Fruit fly (Drosophila melanogaster) whole organism, embryonic: Measurements from ENCODE around the gene CG9586.
A peak's percentile ranks its signal among the peaks of the same experiment; 100 is the strongest.

Source experiments
- Atf-2 ChIP-seq: fragments of 200-800 bp; sonication (Bioruptor generic); optimal IDR thresholded peaks from 2 replicates; lab custom pipeline; 2016; ENCODE audit warnings: missing biosample characterization, missing genetic modification characterization
- Bteb2 ChIP-seq: fragments of 200-800 bp; sonication (Bioruptor generic); optimal IDR thresholded peaks from 2 replicates; lab custom pipeline; 2016; ENCODE audit warnings: missing biosample characterization, missing genetic modification characterization
- CG10209 ChIP-seq: fragments of 200-800 bp; sonication (Bioruptor generic); optimal IDR thresholded peaks from 3 replicates; lab custom pipeline; 2017; ENCODE audit warnings: missing biosample characterization, mild to moderate bottlenecking, missing genetic modification characterization, missing genetic modification reagents
- CG10543 ChIP-seq: fragments of 200-800 bp; sonication (Bioruptor generic); optimal IDR thresholded peaks from 3 replicates; lab custom pipeline; 2017; ENCODE audit warnings: missing biosample characterization, mild to moderate bottlenecking, missing genetic modification characterization, moderate library complexity
- CG12299 ChIP-seq: fragments of 200-800 bp; sonication (Bioruptor generic); optimal IDR thresholded peaks from 2 replicates; lab custom pipeline; 2018; ENCODE audit warnings: missing biosample characterization, mild to moderate bottlenecking, missing genetic modification characterization
- CG12942 ChIP-seq: fragments of 200-800 bp; sonication (Bioruptor generic); optimal IDR thresholded peaks from 3 replicates; lab custom pipeline; 2016; ENCODE audit warnings: missing biosample characterization, missing genetic modification characterization
- CG15073 ChIP-seq: fragments of 200-800 bp; sonication (Bioruptor generic); optimal IDR thresholded peaks from 2 replicates; lab custom pipeline; 2016; ENCODE audit warnings: missing biosample characterization, missing genetic modification characterization
- CG15601 ChIP-seq: fragments of 200-800 bp; sonication (Bioruptor generic); optimal IDR thresholded peaks from 3 replicates; lab custom pipeline; 2019; ENCODE audit warnings: missing biosample characterization, mild to moderate bottlenecking, missing genetic modification characterization, moderate library complexity
- CG15696 ChIP-seq: fragments of 200-800 bp; sonication (Bioruptor generic); optimal IDR thresholded peaks from 2 replicates; lab custom pipeline; 2019; ENCODE audit warnings: missing biosample characterization, mild to moderate bottlenecking, missing genetic modification characterization, moderate library complexity
- CG16815 ChIP-seq: fragments of 200-800 bp; sonication (Bioruptor generic); optimal IDR thresholded peaks from 3 replicates; lab custom pipeline; 2017; ENCODE audit warnings: missing biosample characterization, mild to moderate bottlenecking, missing genetic modification characterization
- CG17328 ChIP-seq: fragments of 200-800 bp; sonication (Bioruptor generic); IDR thresholded peaks from 2 replicates; pipeline ENCODE4 v1.3.6; 2022; ENCODE audit warnings: missing biosample characterization, missing genetic modification characterization
- CG17568 ChIP-seq: fragments of 200-800 bp; sonication (Bioruptor generic); optimal IDR thresholded peaks from 2 replicates; lab custom pipeline; 2018; ENCODE audit warnings: missing biosample characterization, mild to moderate bottlenecking, missing genetic modification characterization, moderate library complexity
- CG2120 ChIP-seq: fragments of 200-800 bp; sonication (Bioruptor generic); optimal IDR thresholded peaks from 3 replicates; lab custom pipeline; 2016; ENCODE audit warnings: missing biosample characterization, missing genetic modification characterization
- CG31441 ChIP-seq: fragments of 200-800 bp; sonication (Bioruptor generic); IDR thresholded peaks from 2 replicates; pipeline ENCODE4 v1.3.6; 2022; ENCODE audit warnings: missing biosample characterization, missing genetic modification characterization
- CG3163 ChIP-seq: fragments of 200-800 bp; sonication (Bioruptor generic); optimal IDR thresholded peaks from 3 replicates; lab custom pipeline; 2016; ENCODE audit warnings: missing biosample characterization, missing genetic modification characterization
- CG3281 ChIP-seq: fragments of 200-800 bp; sonication (Bioruptor generic); optimal IDR thresholded peaks from 3 replicates; lab custom pipeline; 2017; ENCODE audit warnings: missing biosample characterization, mild to moderate bottlenecking, missing genetic modification characterization
- CG34376 ChIP-seq: fragments of 200-800 bp; sonication (Bioruptor generic); optimal IDR thresholded peaks from 2 replicates; lab custom pipeline; 2018; ENCODE audit warnings: missing biosample characterization, mild to moderate bottlenecking, missing genetic modification characterization
- CG5245 ChIP-seq: fragments of 200-800 bp; sonication (Bioruptor generic); optimal IDR thresholded peaks from 3 replicates; lab custom pipeline; 2016; ENCODE audit warnings: missing biosample characterization, missing genetic modification characterization
- CG9215 ChIP-seq: fragments of 200-800 bp; sonication (Bioruptor generic); IDR thresholded peaks from 2 replicates; pipeline ENCODE4 v1.3.6; 2022; ENCODE audit warnings: missing biosample characterization, missing genetic modification characterization
- CG9437 ChIP-seq: fragments of 200-800 bp; sonication (Bioruptor generic); optimal IDR thresholded peaks from 2 replicates; lab custom pipeline; 2018; ENCODE audit warnings: missing biosample characterization, mild to moderate bottlenecking, missing genetic modification characterization
- CrebB ChIP-seq: fragments of 200-800 bp; sonication (Bioruptor generic); optimal IDR thresholded peaks from 3 replicates; lab custom pipeline; 2018; ENCODE audit warnings: missing biosample characterization, mild to moderate bottlenecking, missing genetic modification characterization
- Dek ChIP-seq: fragments of 200-800 bp; sonication (Bioruptor generic); optimal IDR thresholded peaks from 3 replicates; lab custom pipeline; 2019; ENCODE audit warnings: missing biosample characterization, mild to moderate bottlenecking, missing genetic modification characterization, moderate library complexity
- Dfd ChIP-seq, 2 experiments: fragments of >200 bp; optimal IDR thresholded peaks; 2 replicates each; lab custom pipeline; 2017; ENCODE audit warnings: missing biosample characterization in 2 of 2, missing genetic modification characterization in 2 of 2
- Gsc ChIP-seq: fragments of 200-800 bp; sonication (Bioruptor generic); IDR thresholded peaks from 2 replicates; pipeline ENCODE4 v1.3.6; 2022; ENCODE audit warnings: missing biosample characterization, missing genetic modification characterization
- HHEX ChIP-seq: fragments of 200-800 bp; sonication (Bioruptor generic); optimal IDR thresholded peaks from 3 replicates; lab custom pipeline; 2017; ENCODE audit warnings: missing biosample characterization, mild to moderate bottlenecking, missing genetic modification characterization, missing genetic modification reagents
- Hmr ChIP-seq: fragments of 200-800 bp; sonication (Bioruptor generic); optimal IDR thresholded peaks from 3 replicates; lab custom pipeline; 2017; ENCODE audit warnings: mild to moderate bottlenecking, missing biosample characterization, missing genetic modification reagents, missing genetic modification characterization
- Hmx ChIP-seq: fragments of 200-800 bp; sonication (Bioruptor generic); optimal IDR thresholded peaks from 2 replicates; lab custom pipeline; 2016; ENCODE audit warnings: missing biosample characterization, missing genetic modification characterization
- Max ChIP-seq: fragments of 200-800 bp; sonication (Bioruptor generic); optimal IDR thresholded peaks from 2 replicates; lab custom pipeline; 2016; ENCODE audit warnings: missing biosample characterization, mild to moderate bottlenecking, missing genetic modification characterization
- NFAT ChIP-seq: fragments of 200-800 bp; sonication (Bioruptor generic); IDR thresholded peaks from 2 replicates; pipeline ENCODE4 v1.3.6; 2022; ENCODE audit warnings: missing biosample characterization, missing genetic modification characterization
- NfI ChIP-seq: fragments of 200-800 bp; sonication (Bioruptor generic); optimal IDR thresholded peaks from 3 replicates; lab custom pipeline; 2018; ENCODE audit warnings: missing biosample characterization, mild to moderate bottlenecking, missing genetic modification characterization, moderate library complexity
- Opbp ChIP-seq: fragments of 200-800 bp; sonication (Bioruptor generic); IDR thresholded peaks from 3 replicates; pipeline ENCODE4 v1.3.6; 2022; ENCODE audit warnings: missing biosample characterization, missing genetic modification characterization; ENCODE audit not compliant: partially characterized antibody
- Optix ChIP-seq: fragments of 200-800 bp; sonication (Bioruptor generic); IDR thresholded peaks from 3 replicates; pipeline ENCODE4 v1.3.6; 2022; ENCODE audit warnings: missing biosample characterization, missing genetic modification characterization
- Ptx1 ChIP-seq: fragments of 200-800 bp; sonication (Bioruptor generic); IDR thresholded peaks from 2 replicates; pipeline ENCODE4 v1.3.6; 2022; ENCODE audit warnings: missing biosample characterization, missing genetic modification characterization
- Sry-δ ChIP-seq: fragments of 200-800 bp; sonication (Bioruptor generic); optimal IDR thresholded peaks from 2 replicates; lab custom pipeline; 2016; ENCODE audit warnings: missing biosample characterization, missing genetic modification characterization
- Vsx1 ChIP-seq: fragments of 200-800 bp; sonication (Bioruptor generic); optimal IDR thresholded peaks from 2 replicates; lab custom pipeline; 2017; ENCODE audit warnings: missing biosample characterization, mild to moderate bottlenecking, missing genetic modification characterization, missing genetic modification reagents
- bcd ChIP-seq: fragments of 200-800 bp; sonication (Bioruptor generic); optimal IDR thresholded peaks from 2 replicates; lab custom pipeline; 2017; ENCODE audit warnings: missing biosample characterization, mild to moderate bottlenecking, missing genetic modification characterization
- bsh ChIP-seq, 2 experiments: fragments of 200-800 bp; sonication (Bioruptor generic); optimal IDR thresholded peaks; 2 replicates each; lab custom pipeline; 2017 to 2018; ENCODE audit warnings: mild to moderate bottlenecking in 2 of 2, missing biosample characterization in 2 of 2, missing genetic modification characterization in 2 of 2, moderate library complexity in 1 of 2
- crc ChIP-seq: fragments of 200-800 bp; sonication (Bioruptor generic); optimal IDR thresholded peaks from 2 replicates; lab custom pipeline; 2016; ENCODE audit warnings: missing biosample characterization, missing genetic modification characterization
- fd64A ChIP-seq: fragments of 200-800 bp; sonication (Bioruptor generic); optimal IDR thresholded peaks from 3 replicates; lab custom pipeline; 2018; ENCODE audit warnings: missing biosample characterization, mild to moderate bottlenecking, missing genetic modification characterization
- gsb ChIP-seq: fragments of 200-800 bp; sonication (Bioruptor generic); IDR thresholded peaks from 2 replicates; pipeline ENCODE4 v1.3.6; 2022; ENCODE audit warnings: missing biosample characterization, missing genetic modification characterization
- klu ChIP-seq: fragments of 200-800 bp; sonication (Bioruptor generic); IDR thresholded peaks from 2 replicates; pipeline ENCODE4 v1.3.6; 2022; ENCODE audit warnings: missing biosample characterization, missing genetic modification characterization
- luna ChIP-seq: fragments of 200-800 bp; sonication (Bioruptor generic); optimal IDR thresholded peaks from 2 replicates; lab custom pipeline; 2016; ENCODE audit warnings: missing biosample characterization, missing genetic modification characterization
- nerfin-1 ChIP-seq: fragments of 200-800 bp; sonication (Bioruptor generic); optimal IDR thresholded peaks from 3 replicates; lab custom pipeline; 2019; ENCODE audit warnings: missing biosample characterization, mild to moderate bottlenecking, missing genetic modification characterization, moderate library complexity
- onecut ChIP-seq: fragments of 200-800 bp; sonication (Bioruptor generic); IDR thresholded peaks from 2 replicates; pipeline ENCODE4 v1.3.6; 2022; ENCODE audit warnings: missing biosample characterization, missing genetic modification characterization
- pho ChIP-seq: fragments of 200-800 bp; sonication (Bioruptor generic); optimal IDR thresholded peaks from 2 replicates; lab custom pipeline; 2016; ENCODE audit warnings: missing biosample characterization, missing genetic modification characterization
- pum ChIP-seq: fragments of 200-800 bp; sonication (Bioruptor generic); optimal IDR thresholded peaks from 2 replicates; lab custom pipeline; 2016; ENCODE audit warnings: missing biosample characterization, missing genetic modification characterization
- ro ChIP-seq: fragments of 200-800 bp; sonication (Bioruptor generic); IDR thresholded peaks from 2 replicates; pipeline ENCODE4 v1.3.6; 2022; ENCODE audit warnings: missing biosample characterization, missing genetic modification characterization
- trh ChIP-seq: fragments of 200-800 bp; sonication (Bioruptor generic); optimal IDR thresholded peaks from 2 replicates; lab custom pipeline; 2016; ENCODE audit warnings: missing biosample characterization, missing genetic modification characterization
- tup ChIP-seq: fragments of 200-800 bp; sonication (Bioruptor generic); optimal IDR thresholded peaks from 2 replicates; lab custom pipeline; 2016; ENCODE audit warnings: missing biosample characterization, mild to moderate bottlenecking, missing genetic modification characterization, moderate library complexity
- vfl ChIP-seq: fragments of 200-800 bp; sonication (Bioruptor generic); optimal IDR thresholded peaks from 2 replicates; lab custom pipeline; 2016; ENCODE audit warnings: missing biosample characterization, missing genetic modification characterization
- wek ChIP-seq: fragments of 200-800 bp; sonication (Bioruptor generic); optimal IDR thresholded peaks from 3 replicates; lab custom pipeline; 2018; ENCODE audit warnings: missing biosample characterization, mild to moderate bottlenecking, missing genetic modification characterization, moderate library complexity

Gene CG9586

dm6 chr2L:9133169-9133568 lies 33.1 kb downstream of the CG9586 start:
- 0 out of 2 replicates have a peak, but pooled peaks have one; percentile 18 for TF ChIP-seq ro (GFP tag; lab: Robert Waterston, UW)
- no peak for TF ChIP-seq crc
- no peak for TF ChIP-seq pho (GFP tag; lab: Kevin White, UChicago)
- peak; percentile 34 for TF ChIP-seq CG3281 (GFP tag; lab: Kevin White, UChicago)
- no peak for TF ChIP-seq gsb (GFP tag; lab: Robert Waterston, UW)
- no peak for TF ChIP-seq CG10543 (GFP tag; lab: Kevin White, UChicago)
- peak; percentile 46 for TF ChIP-seq Dek
- peak; percentile 21 for TF ChIP-seq trh
- peak; percentile 60 for TF ChIP-seq CG12299
- peak; percentile 30 for TF ChIP-seq fd64A (GFP tag; lab: Kevin White, UChicago)
- peak; percentile 61; the same call in 1 of the 2 replicates for TF ChIP-seq onecut
- no peak for TF ChIP-seq luna (GFP tag; lab: Kevin White, UChicago)
- peak; percentile 80 for TF ChIP-seq CG17328
- TF ChIP-seq vfl: no peak
- TF ChIP-seq CG16815 (GFP tag; lab: Kevin White, UChicago): peak; percentile 60
- peak; percentile 35 for TF ChIP-seq Max (GFP tag; lab: Kevin White, UChicago)
- TF ChIP-seq Atf-2 (GFP tag; lab: Kevin White, UChicago): no peak
- TF ChIP-seq CG17568: peak; percentile 53
- TF ChIP-seq Sry-δ: no peak
- no peak for TF ChIP-seq tup (GFP tag; lab: Kevin White, UChicago)
- TF ChIP-seq CG3163 (GFP tag; lab: Kevin White, UChicago): no peak
- peak; percentile 68 for TF ChIP-seq bcd (GFP tag; lab: Kevin White, UChicago)
- TF ChIP-seq Optix (GFP tag; lab: Robert Waterston, UW): no peak
- peak; percentile 29 for TF ChIP-seq NfI
- TF ChIP-seq HHEX (GFP tag; lab: Kevin White, UChicago): peak; percentile 34
- peak; percentile 43 for TF ChIP-seq CG12942 (GFP tag; lab: Kevin White, UChicago)
- peak in 1 of 2 experiments; percentile 93 for TF ChIP-seq bsh (GFP tag; optimal IDR thresholded peaks at IDR 0.05; lab: Kevin White, UChicago)
- TF ChIP-seq CG31441 (GFP tag; lab: Robert Waterston, UW): peak; percentile 93
- no peak for TF ChIP-seq CG15073 (GFP tag; lab: Kevin White, UChicago)
- peak; percentile 71 for TF ChIP-seq CG10209 (GFP tag; lab: Kevin White, UChicago)
- peak; percentile 51 for TF ChIP-seq CG5245
- no peak for TF ChIP-seq CG9215
- TF ChIP-seq Vsx1: peak; percentile 74
- TF ChIP-seq CrebB (tag; lab: Kevin White, UChicago): peak; percentile 35
- TF ChIP-seq Gsc (GFP tag; lab: Robert Waterston, UW): no peak
- peak; percentile 24; the same call in 1 of the 2 replicates for TF ChIP-seq klu
- no peak for TF ChIP-seq Opbp (GFP tag; lab: Robert Waterston, UW)
- TF ChIP-seq NFAT: no peak
- TF ChIP-seq wek: no peak
- peak; percentile 74 for TF ChIP-seq Ptx1
- TF ChIP-seq CG9437 (GFP tag; lab: Kevin White, UChicago): peak; percentile 63
- peak; percentile 50 for TF ChIP-seq Hmr
- TF ChIP-seq Bteb2: no peak
- no peak for TF ChIP-seq CG2120 (GFP tag; lab: Kevin White, UChicago)
- peak; percentile 76 for TF ChIP-seq nerfin-1 (tag; lab: Kevin White, UChicago)
- TF ChIP-seq Dfd (GFP tag; optimal IDR thresholded peaks at IDR 0.05; lab: Kevin White, UChicago): no peak
- no peak for TF ChIP-seq pum (GFP tag; lab: Kevin White, UChicago)
- TF ChIP-seq CG34376 (GFP tag; lab: Kevin White, UChicago): no peak
- no peak for TF ChIP-seq Hmx (GFP tag; lab: Kevin White, UChicago)
- TF ChIP-seq CG15696: peak; percentile 71
- peak; percentile 81 for TF ChIP-seq CG15601
